Worm (Caenorhabditis elegans): ENCODE results near the gene str-261.

ce11 chrIII:11074214-11074613 is at the start of gene str-261:
- TF ChIP-seq lsy-2 (tag; optimal IDR thresholded peaks at IDR 0.05): no peak
- no peak for TF ChIP-seq bed-3 (GFP tag; optimal IDR thresholded peaks at IDR 0.05)
- TF ChIP-seq unc-62 (GFP tag; optimal IDR thresholded peaks at IDR 0.05): no peak
- no peak for TF ChIP-seq elt-3 (tag; optimal IDR thresholded peaks at IDR 0.05)
- no peak for TF ChIP-seq snpc-4 (tag; optimal IDR thresholded peaks at IDR 0.05)
- no peak for TF ChIP-seq unc-39 (tag; optimal IDR thresholded peaks at IDR 0.05)
- TF ChIP-seq ztf-11 (tag; optimal IDR thresholded peaks at IDR 0.05): no peak
- no peak for TF ChIP-seq lin-13 (tag; optimal IDR thresholded peaks at IDR 0.05)
- no peak for TF ChIP-seq pha-4 (tag; optimal IDR thresholded peaks at IDR 0.05)
- TF ChIP-seq blmp-1 (tag; optimal IDR thresholded peaks at IDR 0.05): no peak
- TF ChIP-seq ceh-43 (GFP tag; optimal IDR thresholded peaks at IDR 0.05): no peak
- TF ChIP-seq nhr-28 (tag; optimal IDR thresholded peaks at IDR 0.05): no peak
- TF ChIP-seq mep-1 (tag; optimal IDR thresholded peaks at IDR 0.05): no peak
